Worm (Caenorhabditis elegans) whole organism, late embryonic: ENCODE measurements around the gene nid-1.

Experiments
- Y22D7AL.16 ChIP-seq: sonication (generic microtip); optimal IDR thresholded peaks from 2 replicates; lab custom pipeline; 2016; ENCODE audit warnings: missing genetic modification characterization, missing compliant biosample characterization
- mec-3 ChIP-seq: sonication (generic microtip); optimal IDR thresholded peaks from 2 replicates; lab custom pipeline; 2016; ENCODE audit warnings: borderline replicate concordance, missing genetic modification characterization, missing compliant biosample characterization

ce11 chrV:12933654-12934053 is 23.7 kb downstream of the nid-1 start:
- TF ChIP-seq Y22D7AL.16 (tag; lab: Kevin White, UChicago): no peak
- no peak for TF ChIP-seq mec-3 (tag; lab: Kevin White, UChicago)
